Worm (Caenorhabditis elegans) whole organism, L3 larva: ENCODE data around the gene elo-1.
A peak's percentile ranks its signal among the peaks of the same experiment; 100 is the strongest.

Source experiments
- R02D3.7 ChIP-seq: fragments of 150-350 bp; optimal IDR thresholded peaks from 2 replicates; lab custom pipeline; 2014; ENCODE audit warnings: missing biosample characterization, missing genetic modification characterization
- ZK546.5 ChIP-seq: sonication (generic microtip); optimal IDR thresholded peaks from 2 replicates; lab custom pipeline; 2017; ENCODE audit warnings: missing biosample characterization, missing genetic modification characterization
- aly-2 ChIP-seq: fragments of 150-350 bp; optimal IDR thresholded peaks from 2 replicates; lab custom pipeline; 2014; ENCODE audit warnings: missing biosample characterization, missing genetic modification characterization
- ceh-16 ChIP-seq: sonication (generic microtip); optimal IDR thresholded peaks from 2 replicates; lab custom pipeline; 2017; ENCODE audit warnings: missing biosample characterization, missing genetic modification characterization
- ceh-28 ChIP-seq: fragments of 150-350 bp; optimal IDR thresholded peaks from 2 replicates; lab custom pipeline; 2014; ENCODE audit warnings: missing biosample characterization, missing genetic modification reagents, missing genetic modification characterization
- ceh-82 ChIP-seq: fragments of 150-350 bp; optimal IDR thresholded peaks from 2 replicates; lab custom pipeline; 2014; ENCODE audit warnings: missing biosample characterization, missing genetic modification characterization
- ceh-9 ChIP-seq: sonication (generic microtip); optimal IDR thresholded peaks from 2 replicates; lab custom pipeline; 2018; ENCODE audit warnings: missing biosample characterization, missing genetic modification characterization
- daf-12 ChIP-seq: fragments of 150-350 bp; optimal IDR thresholded peaks from 2 replicates; lab custom pipeline; 2014; ENCODE audit warnings: missing biosample characterization, missing genetic modification reagents, missing genetic modification characterization
- egl-27 ChIP-seq: sonication (generic microtip); optimal IDR thresholded peaks from 4 replicates; lab custom pipeline; 2017; ENCODE audit warnings: missing biosample characterization, missing genetic modification reagents, missing genetic modification characterization
- egl-5 ChIP-seq: fragments of 150-350 bp; optimal IDR thresholded peaks from 2 replicates; lab custom pipeline; 2017; ENCODE audit warnings: missing biosample characterization, missing genetic modification reagents, missing genetic modification characterization, inconsistent platforms
- elt-1 ChIP-seq: fragments of 150-350 bp; optimal IDR thresholded peaks from 2 replicates; lab custom pipeline; 2014; ENCODE audit warnings: missing biosample characterization, missing genetic modification characterization
- elt-2 ChIP-seq: sonication (generic microtip); optimal IDR thresholded peaks from 2 replicates; lab custom pipeline; 2016; ENCODE audit warnings: missing genetic modification reagents, mild to moderate bottlenecking, missing genetic modification characterization, missing compliant biosample characterization
- elt-3 ChIP-seq, 3 experiments: fragments of 150-350 bp in 1 of 3; sonication (generic microtip) in 2 of 3; optimal IDR thresholded peaks; 2 replicates in 2 of 3; 4 replicates in 1 of 3; lab custom pipeline; 2014 to 2017; ENCODE audit warnings: missing biosample characterization in 3 of 3, missing genetic modification characterization in 3 of 3
- eor-1 ChIP-seq, 2 experiments: fragments of 150-350 bp; optimal IDR thresholded peaks; 2 replicates each; lab custom pipeline; 2014 to 2018; ENCODE audit warnings: missing biosample characterization in 2 of 2, missing genetic modification characterization in 2 of 2
- fkh-10 ChIP-seq: sonication (generic microtip); optimal IDR thresholded peaks from 2 replicates; lab custom pipeline; 2017; ENCODE audit warnings: missing biosample characterization, missing genetic modification reagents, missing genetic modification characterization
- fkh-2 ChIP-seq: fragments of 150-350 bp; optimal IDR thresholded peaks from 2 replicates; lab custom pipeline; 2014; ENCODE audit warnings: missing biosample characterization, missing genetic modification reagents, missing genetic modification characterization
- hmg-11 ChIP-seq: sonication (generic microtip); optimal IDR thresholded peaks from 2 replicates; lab custom pipeline; 2016; ENCODE audit warnings: missing genetic modification characterization, missing compliant biosample characterization
- jun-1 ChIP-seq: fragments of 150-350 bp; optimal IDR thresholded peaks from 2 replicates; lab custom pipeline; 2014; ENCODE audit warnings: missing biosample characterization, missing genetic modification reagents, missing genetic modification characterization
- lin-39 ChIP-seq: fragments of 150-350 bp; optimal IDR thresholded peaks from 2 replicates; lab custom pipeline; 2018; ENCODE audit warnings: missing biosample characterization, missing genetic modification reagents, missing genetic modification characterization
- lsy-12 ChIP-seq: sonication (generic microtip); optimal IDR thresholded peaks from 2 replicates; lab custom pipeline; 2016; ENCODE audit warnings: mild to moderate bottlenecking, missing genetic modification characterization, missing compliant biosample characterization
- mml-1 ChIP-seq: fragments of 150-350 bp; sonication (generic microtip); optimal IDR thresholded peaks from 3 replicates; lab custom pipeline; 2014; ENCODE audit warnings: missing biosample characterization, missing genetic modification characterization
- nfya-1 ChIP-seq: sonication (generic microtip); optimal IDR thresholded peaks from 2 replicates; lab custom pipeline; 2017; ENCODE audit warnings: missing genetic modification characterization, mild to moderate bottlenecking, missing compliant biosample characterization, antibody characterized with exemption, moderate library complexity; ENCODE audit not compliant: insufficient read depth
- nhr-11 ChIP-seq: fragments of 150-350 bp; optimal IDR thresholded peaks from 2 replicates; lab custom pipeline; 2014; ENCODE audit warnings: missing biosample characterization, missing genetic modification characterization
- nhr-23 ChIP-seq: fragments of 150-350 bp; optimal IDR thresholded peaks from 2 replicates; lab custom pipeline; 2014; ENCODE audit warnings: missing biosample characterization, missing genetic modification reagents, missing genetic modification characterization
- nhr-25 ChIP-seq: sonication (generic microtip); optimal IDR thresholded peaks from 2 replicates; lab custom pipeline; 2017; ENCODE audit warnings: missing biosample characterization, missing genetic modification characterization
- nhr-43 ChIP-seq: sonication (generic microtip); optimal IDR thresholded peaks from 2 replicates; lab custom pipeline; 2016; ENCODE audit warnings: mild to moderate bottlenecking, missing genetic modification characterization, missing compliant biosample characterization; ENCODE audit not compliant: poor library complexity, severe bottlenecking
- nhr-67 ChIP-seq: fragments of 150-350 bp; optimal IDR thresholded peaks from 2 replicates; lab custom pipeline; 2014; ENCODE audit warnings: missing biosample characterization, missing genetic modification characterization
- nhr-76 ChIP-seq: fragments of 150-350 bp; sonication (generic microtip); optimal IDR thresholded peaks from 5 replicates; lab custom pipeline; 2014; ENCODE audit warnings: missing biosample characterization, missing genetic modification characterization
- nhr-77 ChIP-seq: fragments of 150-350 bp; optimal IDR thresholded peaks from 2 replicates; lab custom pipeline; 2014; ENCODE audit warnings: missing biosample characterization, missing genetic modification characterization
- pqm-1 ChIP-seq: fragments of 150-350 bp; optimal IDR thresholded peaks from 2 replicates; lab custom pipeline; 2017; ENCODE audit warnings: missing biosample characterization, missing genetic modification characterization, inconsistent platforms
- sea-2 ChIP-seq: fragments of 150-350 bp; sonication (generic microtip); optimal IDR thresholded peaks from 4 replicates; lab custom pipeline; 2014; ENCODE audit warnings: missing biosample characterization, missing genetic modification reagents, missing genetic modification characterization
- skn-1 ChIP-seq: fragments of 150-350 bp; optimal IDR thresholded peaks from 2 replicates; lab custom pipeline; 2014; ENCODE audit warnings: missing biosample characterization, missing genetic modification characterization
- tbx-2 ChIP-seq: sonication (generic microtip); optimal IDR thresholded peaks from 2 replicates; lab custom pipeline; 2016; ENCODE audit warnings: mild to moderate bottlenecking, missing genetic modification characterization, missing compliant biosample characterization
- unc-39 ChIP-seq: sonication (generic microtip); optimal IDR thresholded peaks from 4 replicates; lab custom pipeline; 2017; ENCODE audit warnings: missing biosample characterization, missing genetic modification characterization
- zag-1 ChIP-seq: fragments of 150-350 bp; optimal IDR thresholded peaks from 2 replicates; lab custom pipeline; 2014; ENCODE audit warnings: missing biosample characterization, missing genetic modification characterization
- ztf-11 ChIP-seq: fragments of 150-350 bp; optimal IDR thresholded peaks from 2 replicates; lab custom pipeline; 2014; ENCODE audit warnings: missing biosample characterization, missing genetic modification characterization
- ztf-4 ChIP-seq: fragments of 150-350 bp; optimal IDR thresholded peaks from 2 replicates; lab custom pipeline; 2014; ENCODE audit warnings: missing biosample characterization, missing genetic modification characterization

Gene elo-1

DNA sequence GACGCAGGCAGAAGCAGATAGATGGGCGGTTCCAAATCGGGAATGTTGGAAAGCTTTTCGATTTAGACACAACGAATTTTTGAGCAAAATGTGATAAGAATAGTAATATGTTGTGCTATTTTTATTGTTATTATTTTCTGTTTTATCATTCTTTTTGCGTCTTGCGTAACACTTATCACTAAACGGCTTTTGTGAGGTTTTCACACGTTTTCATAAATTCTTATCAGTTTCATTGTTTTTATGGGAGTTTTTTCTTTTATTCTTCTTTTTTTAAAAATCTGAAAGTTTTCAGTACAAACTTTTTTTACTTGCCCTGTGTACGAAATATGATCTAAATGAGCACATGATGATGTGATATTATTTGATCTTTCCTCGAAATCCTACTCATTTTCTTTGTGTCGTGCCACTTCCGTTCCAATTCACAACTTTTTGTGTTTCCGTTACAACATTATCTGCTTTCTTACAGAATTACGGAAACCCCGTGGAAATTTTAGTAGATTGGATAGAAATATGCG is 14.2 kb downstream of the elo-1 start, which contains the start of gene fbl-1:
TSS of gene fbl-1 (plus strand) at position 465 of the 515 bp plus-strand sequence.
- TF ChIP-seq elt-3 (tag; optimal IDR thresholded peaks at IDR 0.05; lab: Kevin White, UChicago) (no peak), R02D3.7 (tag; lab: Kevin White, UChicago) (no peak), elt-2 (tag; lab: Kevin White, UChicago) (peak; percentile 90), tbx-2 (tag; lab: Kevin White, UChicago) (no peak), pqm-1 (peak; percentile 84), skn-1 (no peak)

DNA sequence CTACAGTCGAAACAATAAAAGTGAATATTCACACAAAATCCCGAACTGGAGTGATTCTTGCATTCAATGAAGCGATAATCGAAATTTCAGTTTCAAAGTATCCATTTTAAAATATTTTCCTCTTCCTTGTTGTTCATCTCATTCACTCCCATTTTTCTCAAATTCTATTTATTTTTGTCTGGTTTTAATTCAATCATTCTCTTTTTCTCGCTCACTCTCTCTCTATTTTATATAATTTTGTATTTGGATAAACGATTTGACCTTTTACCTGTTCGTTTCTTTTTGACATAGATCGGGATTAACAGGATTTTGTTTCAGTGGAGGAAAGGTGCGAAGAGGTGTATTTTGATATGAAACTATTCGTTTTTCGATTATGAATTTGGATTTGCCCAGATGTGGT is 19.8 kb downstream of the elo-1 start, which contains the start of gene T05A1.5:
TSS of gene T05A1.5 (plus strand) at position 301 of the 400 bp plus-strand sequence.
- TF ChIP-seq jun-1 (no peak), daf-12 (no peak), nhr-67 (tag; lab: Kevin White, UChicago) (no peak), sea-2 (no peak), egl-5 (tag; lab: Kevin White, UChicago) (no peak), eor-1 (tag; optimal IDR thresholded peaks at IDR 0.05; lab: Kevin White, UChicago) (no peak), ceh-82 (tag; lab: Kevin White, UChicago) (no peak), elt-1 (tag; lab: Kevin White, UChicago) (no peak)
- TF ChIP-seq, all 47 proteins: peak for 0

DNA sequence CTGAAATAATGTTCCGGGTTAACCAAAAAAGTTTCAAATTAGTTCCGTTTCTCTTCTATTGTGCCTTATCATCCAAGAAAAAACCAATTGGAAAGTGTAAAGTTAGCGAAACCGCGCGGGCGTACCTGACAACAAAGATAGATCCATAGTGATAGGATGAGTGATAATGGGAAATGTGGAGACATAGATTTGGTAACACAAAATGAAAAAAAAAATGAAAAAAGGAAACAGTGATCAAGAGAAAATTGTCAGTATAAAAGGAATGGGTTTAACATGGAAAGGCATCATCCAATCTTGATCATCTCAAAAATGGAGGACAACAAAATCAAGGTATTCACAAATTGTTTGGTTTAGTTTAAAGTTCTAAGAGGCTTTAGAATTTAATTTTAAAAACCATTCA is 36.9 kb downstream of the elo-1 start, which contains the start of gene col-122:
TSS of gene col-122 (plus strand) at position 301 of the 400 bp plus-strand sequence.
- TF ChIP-seq ceh-82 (tag; lab: Kevin White, UChicago) (no peak), nhr-43 (tag; lab: Kevin White, UChicago) (no peak), sea-2 (no peak), nfya-1 (tag; lab: Kevin White, UChicago) (no peak), lsy-12 (tag; lab: Kevin White, UChicago) (no peak), ceh-28 (tag; lab: Kevin White, UChicago) (no peak), nhr-25 (no peak), ceh-9 (tag; lab: Kevin White, UChicago) (no peak), zag-1 (tag; lab: Kevin White, UChicago) (no peak), nhr-76 (tag; lab: Kevin White, UChicago) (no peak)

DNA sequence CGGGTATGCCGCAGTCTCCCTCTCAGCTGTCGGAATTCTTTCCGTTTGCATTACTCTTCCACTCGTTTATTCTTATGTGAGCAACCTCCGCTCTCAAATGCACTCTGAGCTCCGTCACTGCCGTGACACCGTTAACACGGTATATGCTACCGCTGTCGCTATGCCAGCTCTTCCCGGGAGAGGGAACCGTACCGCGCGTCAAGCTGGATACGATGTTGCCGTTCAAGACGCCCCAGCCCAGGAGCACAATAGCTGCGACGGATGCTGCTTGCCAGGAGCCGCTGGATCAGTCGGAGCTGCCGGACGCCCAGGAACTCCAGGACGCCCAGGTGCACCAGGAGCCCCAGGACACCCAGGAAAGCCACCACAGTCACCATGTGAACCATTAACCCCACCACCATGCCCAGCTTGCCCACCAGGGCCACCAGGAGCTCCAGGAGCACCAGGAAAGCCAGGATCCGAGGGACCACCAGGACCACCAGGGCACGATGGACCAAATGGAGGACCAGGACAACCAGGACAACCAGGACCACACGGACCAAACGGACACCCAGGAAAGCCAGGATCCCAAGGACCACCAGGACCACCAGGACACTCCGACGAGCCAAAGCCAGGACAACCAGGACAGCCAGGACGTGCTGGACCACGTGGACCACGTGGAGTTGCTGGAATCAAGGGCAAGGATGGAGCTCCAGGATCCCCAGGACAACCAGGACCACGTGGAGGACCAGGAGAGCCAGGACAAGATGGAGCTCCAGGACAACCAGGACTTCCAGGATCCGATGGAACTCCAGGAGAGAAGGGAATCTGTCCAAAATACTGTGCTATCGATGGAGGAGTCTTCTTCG is 37.6 kb downstream of the elo-1 start:
- TF ChIP-seq mml-1 (tag; lab: Kevin White, UChicago) (no peak), ceh-16 (tag; lab: Kevin White, UChicago) (no peak), daf-12 (no peak), zag-1 (tag; lab: Kevin White, UChicago) (no peak), nhr-67 (tag; lab: Kevin White, UChicago) (no peak), nhr-76 (tag; lab: Kevin White, UChicago) (no peak), aly-2 (tag; lab: Kevin White, UChicago) (no peak), elt-1 (tag; lab: Kevin White, UChicago) (no peak), nhr-23 (tag; lab: Kevin White, UChicago) (no peak), pqm-1 (no peak), nhr-11 (tag; lab: Kevin White, UChicago) (no peak), nhr-77 (tag; lab: Kevin White, UChicago) (no peak), fkh-10 (no peak), skn-1 (no peak), fkh-2 (tag; lab: Kevin White, UChicago) (no peak), lsy-12 (tag; lab: Kevin White, UChicago) (no peak), hmg-11 (tag; lab: Kevin White, UChicago) (no peak)

DNA sequence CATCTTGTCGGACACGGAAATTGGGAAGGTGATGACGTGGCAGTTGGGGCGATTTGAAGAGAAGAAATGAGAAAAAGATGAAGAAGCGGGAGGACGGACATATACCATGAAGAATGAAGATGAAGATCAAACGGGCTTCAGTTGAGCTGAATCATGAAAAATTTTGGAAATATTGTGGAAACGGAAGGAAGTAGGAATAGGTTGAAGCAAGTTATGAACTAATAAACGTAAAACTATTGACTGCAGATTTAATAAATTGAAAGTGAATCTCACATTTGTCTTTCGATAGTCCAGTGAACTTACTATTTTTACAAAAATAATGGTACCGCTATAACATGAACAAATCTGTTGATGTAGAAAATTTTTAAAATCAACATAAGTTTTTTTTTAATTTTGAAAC is 40.3 kb downstream of the elo-1 start, which contains the start of gene lron-14:
TSS of gene lron-14 (minus strand) at position 101 of the 400 bp plus-strand sequence.
- TF ChIP-seq nhr-77 (tag; lab: Kevin White, UChicago), result no peak
- no peak for TF ChIP-seq ztf-11 (tag; lab: Kevin White, UChicago)
- no peak for TF ChIP-seq egl-27 (tag; lab: Kevin White, UChicago)
- TF ChIP-seq lin-39, result no peak
- no peak for TF ChIP-seq eor-1 (tag; optimal IDR thresholded peaks at IDR 0.05; lab: Kevin White, UChicago)
- no peak for TF ChIP-seq nhr-23 (tag; lab: Kevin White, UChicago)
- TF ChIP-seq ztf-4 (tag; lab: Kevin White, UChicago), result no peak
- no peak for TF ChIP-seq unc-39 (tag; lab: Kevin White, UChicago)
- no peak for TF ChIP-seq ZK546.5
- TF ChIP-seq nfya-1 (tag; lab: Kevin White, UChicago), result no peak
- TF ChIP-seq fkh-10, result no peak
- no peak for TF ChIP-seq mml-1 (tag; lab: Kevin White, UChicago)
